Fruit fly (Drosophila melanogaster) whole organism, wandering third instar larva: Measurements from ENCODE around the gene beat-Ia.

ENCODE experiments used
- Myc ChIP-seq: fragments of >200 bp; optimal IDR thresholded peaks from 2 replicates; lab custom pipeline; 2017
- Sp1 ChIP-seq: fragments of 200-800 bp; sonication (Bioruptor generic); optimal IDR thresholded peaks from 3 replicates; lab custom pipeline; 2019; ENCODE audit warnings: missing biosample characterization, mild to moderate bottlenecking, missing genetic modification characterization, moderate library complexity
- br ChIP-seq: fragments of 200-800 bp; sonication (Bioruptor generic); optimal IDR thresholded peaks from 2 replicates; lab custom pipeline; 2016; ENCODE audit warnings: missing biosample characterization, missing genetic modification characterization
- dmrt93B ChIP-seq: fragments of 200-800 bp; sonication (Bioruptor generic); optimal IDR thresholded peaks from 2 replicates; lab custom pipeline; 2018; ENCODE audit warnings: missing biosample characterization, mild to moderate bottlenecking, missing genetic modification characterization
- h ChIP-seq: fragments of 200-800 bp; sonication (Bioruptor generic); optimal IDR thresholded peaks from 3 replicates; lab custom pipeline; 2016; ENCODE audit warnings: missing biosample characterization, mild to moderate bottlenecking, missing genetic modification characterization
- lola ChIP-seq: fragments of >200 bp; optimal IDR thresholded peaks from 2 replicates; lab custom pipeline; 2017; ENCODE audit warnings: missing biosample characterization, missing genetic modification characterization

DNA sequence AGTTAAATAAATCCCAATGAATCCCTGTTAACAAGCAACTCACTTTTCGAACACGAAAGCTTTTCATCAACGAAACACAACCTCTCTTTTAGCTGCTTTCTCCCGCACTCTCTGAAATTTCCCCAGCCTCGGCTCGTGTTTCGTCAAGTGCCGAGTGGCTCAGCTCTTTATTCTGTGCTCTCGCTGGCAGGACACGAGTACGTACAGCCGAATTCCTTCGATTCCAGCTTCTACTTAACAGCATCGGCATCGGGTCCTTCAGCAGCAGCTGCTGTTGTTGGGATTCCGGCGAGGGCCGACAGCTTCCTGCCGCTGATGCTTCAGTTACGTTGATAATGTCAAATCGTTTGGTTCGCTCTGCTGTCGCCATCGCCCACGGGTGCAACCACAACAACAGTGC lies 49.6 kb upstream of the beat-Ia start, which contains the start of gene beat-Ic:
- TF ChIP-seq lola (GFP tag; lab: Kevin White, UChicago) = no peak
- no peak for TF ChIP-seq h (GFP tag; lab: Kevin White, UChicago)
- TF ChIP-seq Myc (lab: Kevin White, UChicago) = no peak
- no peak for TF ChIP-seq dmrt93B
- TF ChIP-seq Sp1 (GFP tag; lab: Kevin White, UChicago) = no peak
- no peak for TF ChIP-seq br (GFP tag; lab: Kevin White, UChicago)
